Worm (Caenorhabditis elegans): ENCODE results near the gene F22B3.8.

DNA sequence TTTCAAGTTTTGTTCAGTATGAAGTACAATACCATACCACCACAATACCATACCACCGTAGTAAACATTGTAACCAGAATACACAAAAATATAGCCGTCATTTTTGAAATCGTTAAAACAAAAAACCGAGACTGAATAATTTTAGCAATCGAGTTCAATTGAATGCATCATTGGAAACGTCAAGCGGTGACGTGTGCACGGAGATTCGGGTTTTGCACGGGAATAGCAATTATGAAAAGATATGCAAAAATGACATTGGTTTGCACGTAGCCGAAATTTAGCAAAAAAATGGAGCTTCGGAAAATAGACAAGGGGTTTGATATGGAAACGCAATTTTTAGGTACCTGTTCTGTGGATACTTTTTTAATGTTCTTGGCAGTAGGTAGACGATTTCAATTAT is 9.8 kb downstream of the F22B3.8 start, which contains the start of gene F22B3.10:
- no peak for TF ChIP-seq nhr-11 (tag; optimal IDR thresholded peaks at IDR 0.05)
- TF ChIP-seq nhr-237 (tag; optimal IDR thresholded peaks at IDR 0.05) = no peak
- no peak for TF ChIP-seq snpc-4 (tag; optimal IDR thresholded peaks at IDR 0.05)
- TF ChIP-seq pqm-1 (tag; optimal IDR thresholded peaks at IDR 0.05) = no peak
- TF ChIP-seq fkh-10 (GFP tag; optimal IDR thresholded peaks at IDR 0.05) = no peak
- TF ChIP-seq fos-1 (tag; optimal IDR thresholded peaks at IDR 0.05) = no peak
- TF ChIP-seq ama-1 (optimal IDR thresholded peaks at IDR 0.05) = no peak
- no peak for TF ChIP-seq nhr-25 (tag; optimal IDR thresholded peaks at IDR 0.05)
